1 fruit fly cellular context compared by ENCODE assay signal in the genomic region with DNA sequence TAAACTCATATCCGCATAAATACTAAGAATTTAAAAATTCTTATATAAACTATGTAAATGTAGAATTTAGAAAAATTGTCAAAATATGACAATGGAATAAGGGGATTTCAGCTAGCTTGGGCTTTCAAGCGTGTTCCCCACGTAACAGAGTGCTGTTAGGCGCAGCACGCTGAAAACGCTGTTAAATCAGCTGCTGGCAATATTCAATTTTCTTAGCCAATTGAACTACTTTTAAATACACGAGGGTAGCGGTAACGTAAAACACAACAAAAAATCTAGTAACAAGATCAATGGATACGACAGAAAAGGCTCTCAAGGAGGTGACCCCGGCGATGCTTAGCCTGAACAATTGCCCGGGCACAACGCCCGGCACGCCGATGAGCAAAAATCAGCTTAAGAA.
TF ChIP-seq lines count a peak whose summit lies in the region.

TSS of gene CG14618 (plus strand) at position 179 of the 400 bp plus-strand sequence.

TF ChIP-seq in whole organism, embryonic, 481 proteins besides CTCF, POLR2A, EP300 and RAD21 (continued from another document):
- peak in 1 of 2 experiments; percentile 29 for TF ChIP-seq Pdp1 (GFP tag; optimal IDR thresholded peaks at IDR 0.05; lab: Kevin White, UChicago)
- no peak for TF ChIP-seq CG32532 (GFP tag; IDR thresholded peaks at IDR 0.05; lab: Robert Waterston, UW)
- no peak for TF ChIP-seq HLH4C (GFP tag; IDR thresholded peaks at IDR 0.05; lab: Robert Waterston, UW; ENCODE audit: partially characterized antibody)
- TF ChIP-seq D19B (GFP tag; optimal IDR thresholded peaks at IDR 0.05; lab: Kevin White, UChicago), result no peak
- peak; percentile 8 for TF ChIP-seq CG15514 (GFP tag; optimal IDR thresholded peaks at IDR 0.05; lab: Kevin White, UChicago)
- no peak for TF ChIP-seq jigr1 (GFP tag; IDR thresholded peaks at IDR 0.05; lab: Robert Waterston, UW)
- TF ChIP-seq CG6175 (GFP tag; IDR thresholded peaks at IDR 0.05; lab: Robert Waterston, UW), result no peak
- TF ChIP-seq jumu (GFP tag; optimal IDR thresholded peaks at IDR 0.05; lab: Kevin White, UChicago), result no peak
- TF ChIP-seq CG13287 (GFP tag; IDR thresholded peaks at IDR 0.05; lab: Robert Waterston, UW; ENCODE audit: partially characterized antibody), result peak; percentile 13; the same call in 1 of the 2 replicates
- peak; percentile 15 for TF ChIP-seq wek (GFP tag; optimal IDR thresholded peaks at IDR 0.05; lab: Kevin White, UChicago)
- TF ChIP-seq bsh (GFP tag; optimal IDR thresholded peaks at IDR 0.05; lab: Kevin White, UChicago), result no peak
- TF ChIP-seq Dip3 (GFP tag; optimal IDR thresholded peaks at IDR 0.05; lab: Kevin White, UChicago), result no peak
- TF ChIP-seq sr (GFP tag; IDR thresholded peaks at IDR 0.05; lab: Robert Waterston, UW), result no peak
- no peak for TF ChIP-seq CG10959 (GFP tag; IDR thresholded peaks at IDR 0.05; lab: Robert Waterston, UW)
- TF ChIP-seq pzg (GFP tag; optimal IDR thresholded peaks at IDR 0.05; lab: Kevin White, UChicago), result peak; percentile 29
- TF ChIP-seq psq (GFP tag; optimal IDR thresholded peaks at IDR 0.05; lab: Kevin White, UChicago), result no peak
TF ChIP-seq in whole organism, embryonic: peak in this region for 12.
